Worm (Caenorhabditis elegans) whole organism, dauer: Measurements from ENCODE around the gene R166.2.

ENCODE experiments used
- unc-62 ChIP-seq: sonication (generic microtip); optimal IDR thresholded peaks from 2 replicates; lab custom pipeline; 2017; ENCODE audit warnings: missing biosample characterization, missing genetic modification reagents, missing genetic modification characterization

Gene R166.2

ce11 chrII:10537571-10537970 is at the start of gene R166.2:
Gene R166.2 (minus strand): TSS chrII:10537671.
- no peak for TF ChIP-seq unc-62 (GFP tag; lab: Kevin White, UChicago)

ce11 chrII:10584036-10584435 is 46.6 kb upstream of the R166.2 start, which contains the start of gene algn-9:
Gene algn-9 (plus strand): TSS chrII:10584336.
- TF ChIP-seq unc-62 (GFP tag; lab: Kevin White, UChicago): no peak

ce11 chrII:10582318-10582717 is 44.8 kb upstream of the R166.2 start, which contains the start of gene mrps-22:
Gene mrps-22 (plus strand): TSS chrII:10582618.
- no peak for TF ChIP-seq unc-62 (GFP tag; lab: Kevin White, UChicago)

- no peak for TF ChIP-seq unc-62 (GFP tag; lab: Kevin White, UChicago)
These were observed 43.4 kb upstream of the R166.2 start, which contains the start of gene dap-3 for ce11 chrII:10580833-10581232. Gene dap-3 (plus strand): TSS chrII:10581133.

- no peak for TF ChIP-seq unc-62 (GFP tag; lab: Kevin White, UChicago)
These were observed 42.2 kb upstream of the R166.2 start, which contains the start of gene dohh-1 for ce11 chrII:10579655-10580054. Gene dohh-1 (plus strand): TSS chrII:10579955.

- TF ChIP-seq unc-62 (GFP tag; lab: Kevin White, UChicago): no peak
These were observed 41.5 kb upstream of the R166.2 start, which contains the start of gene rpb-6 for ce11 chrII:10578843-10579430. Gene rpb-6 (plus strand): TSS chrII:10579380.

ce11 chrII:10574177-10574576 is 36.7 kb upstream of the R166.2 start:
- TF ChIP-seq unc-62 (GFP tag; lab: Kevin White, UChicago): no peak

- no peak for TF ChIP-seq unc-62 (GFP tag; lab: Kevin White, UChicago)
These were observed 34.5 kb upstream of the R166.2 start, which contains the start of gene C06A1.3 for ce11 chrII:10571967-10572366. Gene C06A1.3 (plus strand): TSS chrII:10572267.

- no peak for TF ChIP-seq unc-62 (GFP tag; lab: Kevin White, UChicago)
These were observed 32.8 kb upstream of the R166.2 start, which contains the start of gene txt-13 for ce11 chrII:10570302-10570701. Gene txt-13 (plus strand): TSS chrII:10570602.

ce11 chrII:10569498-10569897 is 32.0 kb upstream of the R166.2 start:
- no peak for TF ChIP-seq unc-62 (GFP tag; lab: Kevin White, UChicago)

ce11 chrII:10566458-10566857 is 29.0 kb upstream of the R166.2 start:
- TF ChIP-seq unc-62 (GFP tag; lab: Kevin White, UChicago): no peak

- no peak for TF ChIP-seq unc-62 (GFP tag; lab: Kevin White, UChicago)
These were observed 27.1 kb upstream of the R166.2 start, which contains the start of the genes C06A1.6 and C06A1.7 for ce11 chrII:10564578-10564977. Gene C06A1.6 (minus strand): TSS chrII:10564678. Gene C06A1.7 (plus strand): TSS chrII:10564891.

- TF ChIP-seq unc-62 (GFP tag; lab: Kevin White, UChicago): peak; percentile 74
These were observed 25.9 kb upstream of the R166.2 start, which contains the start of gene cdc-48.1 for ce11 chrII:10563368-10563767. Gene cdc-48.1 (minus strand): TSS chrII:10563407.

- TF ChIP-seq unc-62 (GFP tag; lab: Kevin White, UChicago): no peak
These were observed 22.3 kb upstream of the R166.2 start for ce11 chrII:10559671-10560184.

- TF ChIP-seq unc-62 (GFP tag; lab: Kevin White, UChicago): no peak
These were observed 21.5 kb upstream of the R166.2 start for ce11 chrII:10558962-10559415.

- no peak for TF ChIP-seq unc-62 (GFP tag; lab: Kevin White, UChicago)
These were observed 20.9 kb upstream of the R166.2 start for ce11 chrII:10558345-10558744.

ce11 chrII:10557206-10557574 is 19.7 kb upstream of the R166.2 start:
- no peak for TF ChIP-seq unc-62 (GFP tag; lab: Kevin White, UChicago)
